Fruit fly (Drosophila melanogaster): ENCODE data around the gene CG5646.
A peak's percentile ranks its signal among the peaks of the same experiment; 100 is the strongest.

Gene CG5646

DNA sequence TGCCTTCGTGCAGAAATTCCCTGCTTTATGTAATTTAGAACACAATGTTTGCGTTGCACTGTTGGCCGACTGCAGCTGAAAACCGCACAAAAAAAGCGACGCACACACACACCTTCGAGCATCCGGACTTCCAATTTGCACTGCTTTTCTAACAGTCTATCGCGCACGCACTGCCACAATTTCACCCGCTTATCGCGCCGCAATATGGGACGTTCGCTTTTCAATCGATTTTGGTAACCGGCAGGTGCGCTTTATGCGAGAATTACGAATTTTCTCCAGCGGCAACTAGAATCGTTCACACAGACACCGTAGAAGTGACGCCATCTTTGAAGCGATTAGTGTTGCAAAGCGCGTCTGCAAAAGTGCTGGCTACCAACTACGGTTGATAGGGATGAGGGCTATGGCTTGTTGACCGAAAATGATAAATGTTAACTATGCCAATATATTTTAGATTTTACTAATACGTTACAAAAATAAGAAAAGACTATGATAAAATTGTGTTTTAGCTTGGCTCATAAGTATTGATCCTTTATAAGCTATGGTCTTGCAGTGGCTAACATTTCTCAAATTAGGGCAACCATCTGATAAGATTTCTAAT is 20.9 kb upstream of the CG5646 start, which contains the start of gene wdb:
Gene wdb (minus strand): TSS at position 352 of the 598 bp plus-strand sequence.
- TF ChIP-seq CG17801 (GFP tag; optimal IDR thresholded peaks at IDR 0.05; ENCODE audit: partially characterized antibody): no peak

DNA sequence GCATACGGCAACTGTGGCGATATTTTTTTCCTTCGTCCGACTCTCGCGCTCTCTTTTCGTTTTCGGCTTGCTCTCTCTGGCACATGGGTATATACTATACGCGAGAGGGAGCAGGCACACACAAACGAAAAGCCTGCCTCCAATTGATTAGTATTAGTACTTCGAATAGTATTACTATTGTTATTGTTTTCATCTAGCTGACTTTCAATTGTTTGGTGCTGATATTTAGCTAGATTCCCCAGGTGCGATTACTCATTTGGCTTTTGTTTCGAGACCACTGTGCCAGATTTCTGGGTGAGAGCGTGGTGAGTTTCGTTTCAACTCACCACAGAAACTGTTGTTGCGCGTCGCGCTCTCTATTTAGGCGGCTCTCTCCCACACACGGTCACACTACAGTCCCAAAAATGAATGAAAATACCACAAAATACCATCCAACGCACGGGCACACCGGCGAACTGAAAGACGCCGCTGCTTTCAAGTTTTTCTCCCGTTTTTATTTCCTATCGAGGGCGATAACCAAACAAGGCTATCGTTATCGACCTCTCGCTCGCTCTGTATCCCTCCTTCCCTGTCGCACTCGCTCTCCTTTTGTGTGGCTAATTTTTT is 20.2 kb upstream of the CG5646 start:
- peak; percentile 66 for TF ChIP-seq CG17801 (GFP tag; optimal IDR thresholded peaks at IDR 0.05; ENCODE audit: partially characterized antibody)

- TF ChIP-seq CG17801 (GFP tag; optimal IDR thresholded peaks at IDR 0.05; ENCODE audit: partially characterized antibody): no peak
Observed at dm6 chr3R:27580274-27581011, 19.3 kb upstream of the CG5646 start.

DNA sequence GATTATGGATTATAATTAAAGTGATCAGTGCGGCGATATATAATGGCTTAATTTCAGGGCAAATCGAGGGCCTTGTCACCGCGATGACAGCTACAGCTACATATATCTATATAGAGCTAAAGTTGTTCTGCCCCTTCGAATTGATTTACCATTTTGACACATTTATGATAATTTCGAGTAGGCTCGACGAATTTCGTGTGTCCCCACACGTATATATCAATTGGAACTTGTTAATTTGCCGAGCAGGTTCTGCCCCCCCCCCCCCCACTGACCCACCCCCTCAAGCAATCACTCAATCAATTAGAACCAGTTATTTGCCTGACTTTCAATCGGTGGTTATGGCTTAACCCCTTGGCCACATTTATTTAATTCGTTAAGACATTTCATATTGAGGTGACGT is 18.3 kb upstream of the CG5646 start:
- no peak for TF ChIP-seq CG17801 (GFP tag; optimal IDR thresholded peaks at IDR 0.05; ENCODE audit: partially characterized antibody)

DNA sequence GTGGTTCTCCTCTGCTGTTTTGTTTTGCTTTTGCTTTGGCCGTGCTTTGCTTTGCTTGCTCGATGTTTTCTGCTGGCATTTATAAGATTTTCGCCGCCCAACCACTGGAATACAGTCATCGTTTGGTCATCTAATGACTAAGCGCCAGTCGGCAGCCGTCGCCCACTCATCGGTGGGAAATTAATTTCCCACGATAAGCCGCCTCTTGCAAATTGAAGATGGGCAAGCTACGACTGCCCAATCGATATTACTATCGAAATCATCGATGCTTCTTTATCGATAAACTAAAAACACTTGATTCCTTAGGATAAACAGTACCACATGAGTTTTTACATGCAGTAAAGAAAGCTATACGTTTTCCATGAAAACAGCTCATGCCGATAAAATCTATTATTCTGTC is 9.6 kb upstream of the CG5646 start:
- no peak for TF ChIP-seq CG17801 (GFP tag; optimal IDR thresholded peaks at IDR 0.05; ENCODE audit: partially characterized antibody)

DNA sequence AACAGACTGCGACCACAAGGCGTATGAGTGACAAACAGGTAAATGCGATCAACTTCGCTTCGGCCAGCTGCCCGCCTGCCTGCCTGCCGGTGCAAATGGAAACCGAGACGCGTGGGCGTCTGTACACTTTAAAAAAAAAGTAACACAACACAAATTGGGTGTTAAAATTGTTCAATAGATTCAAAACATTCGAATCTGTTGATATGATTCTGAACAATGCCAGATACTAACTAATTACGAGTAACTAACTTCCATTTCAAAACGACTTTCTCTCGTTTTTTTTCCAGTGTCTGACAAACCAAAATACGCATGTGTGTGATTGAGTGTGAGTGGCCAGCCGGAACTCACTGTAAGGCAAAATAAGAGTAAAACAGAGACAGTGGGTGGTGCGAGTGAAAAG is 8.6 kb upstream of the CG5646 start:
- TF ChIP-seq CG17801 (GFP tag; optimal IDR thresholded peaks at IDR 0.05; ENCODE audit: partially characterized antibody): no peak

DNA sequence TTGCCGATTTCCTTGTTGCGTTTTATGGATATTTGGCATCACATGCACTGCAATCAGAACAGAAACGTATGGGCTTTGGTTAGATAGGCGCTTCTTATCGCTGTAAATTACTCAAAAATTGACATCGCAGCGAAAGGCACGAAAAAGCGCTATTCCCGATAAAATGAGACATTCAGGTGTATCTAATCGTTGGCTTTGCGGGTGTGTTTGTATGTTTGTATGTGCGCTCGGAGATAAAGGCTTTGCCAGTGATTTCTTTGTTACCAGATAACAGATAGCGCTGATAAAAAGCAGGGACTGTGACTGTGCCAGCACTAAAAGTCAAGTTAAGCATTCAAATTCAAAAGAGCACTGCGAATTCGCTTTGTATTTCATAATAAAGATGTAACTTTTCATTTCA is 7.4 kb upstream of the CG5646 start:
- no peak for TF ChIP-seq CG17801 (GFP tag; optimal IDR thresholded peaks at IDR 0.05; ENCODE audit: partially characterized antibody)

dm6 chr3R:27558660-27559319 is 2.3 kb downstream of the CG5646 start, which contains the start of gene Klp98A:
Klp98A (minus strand) TSS chr3R:27559145.
- TF ChIP-seq CG17801 (GFP tag; optimal IDR thresholded peaks at IDR 0.05; ENCODE audit: partially characterized antibody): no peak

DNA sequence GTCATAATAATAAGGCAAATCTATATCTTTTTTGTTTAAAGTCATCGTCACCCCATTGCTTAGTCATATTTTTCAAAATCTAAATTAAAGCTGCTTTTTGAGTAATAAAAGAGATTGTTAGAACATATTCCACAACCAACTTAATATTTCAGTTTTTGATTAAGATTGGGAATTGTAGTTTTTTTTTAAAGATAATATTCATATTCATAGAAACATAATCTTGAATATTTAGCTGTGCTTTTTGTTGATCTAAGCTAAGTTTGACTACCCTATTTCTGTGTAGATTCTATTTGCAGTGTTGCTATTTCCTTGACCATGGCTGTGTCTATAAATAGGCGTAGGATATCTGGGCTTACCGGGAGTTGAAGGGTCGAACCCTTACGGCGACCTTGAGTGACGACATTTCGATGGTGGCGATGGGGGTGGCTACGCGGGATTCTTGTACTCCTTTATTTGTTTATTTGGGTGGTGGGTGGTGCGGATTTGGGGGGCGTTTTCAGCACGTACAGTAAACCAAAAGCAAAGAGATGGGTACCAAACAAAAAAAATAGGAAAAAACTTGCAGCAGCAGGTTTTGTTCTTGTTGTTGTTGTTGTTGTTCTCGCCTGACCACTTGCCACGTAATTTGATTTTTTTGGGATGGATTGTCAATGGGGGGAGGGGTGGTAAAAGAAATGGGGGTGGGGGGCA is 3.0 kb downstream of the CG5646 start:
- TF ChIP-seq CG17801 (GFP tag; optimal IDR thresholded peaks at IDR 0.05; ENCODE audit: partially characterized antibody): no peak

dm6 chr3R:27556972-27557371 is 4.1 kb downstream of the CG5646 start:
- TF ChIP-seq CG17801 (GFP tag; optimal IDR thresholded peaks at IDR 0.05; ENCODE audit: partially characterized antibody): no peak

DNA sequence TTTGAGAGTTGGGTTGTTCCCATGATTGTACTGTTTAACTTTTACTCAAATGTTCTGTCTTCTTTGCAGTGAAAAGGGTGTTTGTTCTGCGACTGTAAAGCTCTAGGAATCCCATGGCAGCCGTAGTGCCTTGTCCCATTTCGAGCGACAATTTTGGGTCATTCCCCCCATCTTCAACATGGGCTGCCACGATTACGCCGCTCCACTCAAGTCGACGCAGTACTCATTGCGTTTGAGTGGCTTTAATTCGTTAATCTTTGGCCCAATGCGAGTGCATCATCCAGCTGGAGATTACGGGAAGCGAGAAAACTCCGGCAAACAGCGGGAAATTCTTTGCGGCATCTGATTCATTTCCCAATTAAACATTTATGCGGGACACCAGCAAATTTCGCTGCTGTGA is 4.7 kb downstream of the CG5646 start:
- TF ChIP-seq CG17801 (GFP tag; optimal IDR thresholded peaks at IDR 0.05; ENCODE audit: partially characterized antibody): no peak

dm6 chr3R:27555853-27556252 is 5.3 kb downstream of the CG5646 start:
- no peak for TF ChIP-seq CG17801 (GFP tag; optimal IDR thresholded peaks at IDR 0.05; ENCODE audit: partially characterized antibody)

DNA sequence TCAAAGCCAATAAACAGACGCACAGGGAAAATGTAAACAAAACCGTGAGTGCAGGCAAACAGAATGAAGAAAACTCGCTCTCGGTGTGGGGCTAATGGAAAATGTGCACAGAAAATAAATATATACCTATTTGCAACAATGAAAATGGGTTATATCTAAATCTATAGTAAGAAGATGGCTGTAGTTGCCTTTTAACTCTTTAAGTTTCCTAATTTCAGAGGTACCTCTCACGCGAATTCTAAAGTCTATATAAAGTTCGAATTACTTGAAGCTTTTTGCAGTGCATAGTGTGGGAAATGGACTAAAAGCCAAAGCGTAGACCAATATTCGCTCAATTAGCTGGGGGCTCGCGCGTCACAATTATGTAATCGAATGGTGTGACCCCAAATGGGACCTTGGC is 6.2 kb downstream of the CG5646 start:
- peak; percentile 63 for TF ChIP-seq CG17801 (GFP tag; optimal IDR thresholded peaks at IDR 0.05; ENCODE audit: partially characterized antibody)

dm6 chr3R:27553921-27554320 is 7.2 kb downstream of the CG5646 start:
- TF ChIP-seq CG17801 (GFP tag; optimal IDR thresholded peaks at IDR 0.05; ENCODE audit: partially characterized antibody): peak; percentile 85

dm6 chr3R:27553379-27553778 is 7.7 kb downstream of the CG5646 start:
- no peak for TF ChIP-seq CG17801 (GFP tag; optimal IDR thresholded peaks at IDR 0.05; ENCODE audit: partially characterized antibody)
